Worm (Caenorhabditis elegans): ENCODE measurements around the gene Y116A8B.4.

The Y116A8B.4 gene

DNA sequence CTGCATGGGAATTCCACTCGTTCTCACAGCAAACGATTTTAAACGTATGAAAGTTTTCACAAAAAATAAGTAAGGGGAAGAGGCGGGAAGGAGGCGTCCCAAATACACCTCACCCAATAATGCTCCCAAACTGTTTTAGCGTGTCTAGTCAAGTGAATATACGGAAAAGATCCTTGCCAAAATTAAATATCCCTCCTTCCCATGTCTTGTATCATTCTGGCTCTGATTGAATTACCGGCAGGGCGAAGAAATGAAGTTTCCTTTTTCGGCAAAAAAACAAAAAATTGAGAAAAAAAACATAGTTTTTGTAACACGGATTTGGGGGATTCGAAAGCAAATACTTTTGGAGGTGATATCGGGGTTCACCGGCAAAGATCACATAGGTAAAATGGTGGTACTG, 15.4 kb downstream of the Y116A8B.4 start:
- no peak for TF ChIP-seq tbx-37 (GFP tag; conservative IDR thresholded peaks at IDR 0.05)

ce11 chrIV:17245200-17245599, 21.6 kb downstream of the Y116A8B.4 start, which contains the start of gene ZK550.2:
ZK550.2 (plus strand) TSS chrIV:17245584.
- TF ChIP-seq tbx-11 (GFP tag; IDR thresholded peaks at IDR 0.05), result no peak
- no peak for TF ChIP-seq aly-1 (tag; optimal IDR thresholded peaks at IDR 0.05)
- no peak for TF ChIP-seq ets-7 (tag; optimal IDR thresholded peaks at IDR 0.05)
- TF ChIP-seq tra-4 (tag; optimal IDR thresholded peaks at IDR 0.05), result no peak

ce11 chrIV:17247184-17247583, 23.6 kb downstream of the Y116A8B.4 start:
- TF ChIP-seq pes-1 (GFP tag; IDR thresholded peaks at IDR 0.05) (no peak), tra-4 (tag; optimal IDR thresholded peaks at IDR 0.05) (no peak), ets-7 (tag; optimal IDR thresholded peaks at IDR 0.05) (no peak), F13C5.2 (tag; optimal IDR thresholded peaks at IDR 0.05) (no peak), B0310.2 (tag; optimal IDR thresholded peaks at IDR 0.05) (no peak), aly-1 (tag; optimal IDR thresholded peaks at IDR 0.05) (no peak), ceh-13 (GFP tag; optimal IDR thresholded peaks at IDR 0.05) (no peak), scrt-1 (GFP tag; IDR thresholded peaks at IDR 0.05) (no peak), tbx-37 (GFP tag; conservative IDR thresholded peaks at IDR 0.05) (no peak), hmg-4 (GFP tag; optimal IDR thresholded peaks at IDR 0.05) (no peak), flt-1 (GFP tag; IDR thresholded peaks at IDR 0.05) (no peak)

ce11 chrIV:17248538-17248937, 25.0 kb downstream of the Y116A8B.4 start:
- no peak for TF ChIP-seq ceh-36 (tag; optimal IDR thresholded peaks at IDR 0.05)
- TF ChIP-seq F13C5.2 (tag; optimal IDR thresholded peaks at IDR 0.05), result no peak
- TF ChIP-seq hnd-1 (tag; optimal IDR thresholded peaks at IDR 0.05), result no peak
- no peak for TF ChIP-seq ceh-13 (GFP tag; optimal IDR thresholded peaks at IDR 0.05)
- TF ChIP-seq B0310.2 (tag; optimal IDR thresholded peaks at IDR 0.05), result no peak
- no peak for TF ChIP-seq tbx-11 (GFP tag; IDR thresholded peaks at IDR 0.05)
- no peak for TF ChIP-seq pes-1 (GFP tag; IDR thresholded peaks at IDR 0.05)
- no peak for TF ChIP-seq ama-1 (optimal IDR thresholded peaks at IDR 0.05)
- TF ChIP-seq hmg-4 (GFP tag; optimal IDR thresholded peaks at IDR 0.05), result no peak
- TF ChIP-seq aly-1 (tag; optimal IDR thresholded peaks at IDR 0.05), result no peak

- TF ChIP-seq hmbx-1 (tag; optimal IDR thresholded peaks at IDR 0.05) (no peak), ceh-36 (tag; optimal IDR thresholded peaks at IDR 0.05) (peak; percentile 5), tbx-37 (GFP tag; conservative IDR thresholded peaks at IDR 0.05) (peak; percentile 50; the same call in 1 of the 2 replicates), tra-4 (tag; optimal IDR thresholded peaks at IDR 0.05) (no peak), sea-1 (GFP tag; conservative IDR thresholded peaks at IDR 0.05) (no peak), tbx-11 (GFP tag; IDR thresholded peaks at IDR 0.05) (no peak), ama-1 (optimal IDR thresholded peaks at IDR 0.05) (no peak), flt-1 (GFP tag; IDR thresholded peaks at IDR 0.05) (0 out of 2 replicates have a peak, but pooled peaks have one; percentile 36), F13C5.2 (tag; optimal IDR thresholded peaks at IDR 0.05) (peak; percentile 92), aly-1 (tag; optimal IDR thresholded peaks at IDR 0.05) (no peak), hnd-1 (tag; optimal IDR thresholded peaks at IDR 0.05) (peak; percentile 22), hmg-4 (GFP tag; optimal IDR thresholded peaks at IDR 0.05) (peak; percentile 89), pes-1 (GFP tag; IDR thresholded peaks at IDR 0.05) (peak; percentile 72), ets-7 (tag; optimal IDR thresholded peaks at IDR 0.05) (no peak), scrt-1 (GFP tag; IDR thresholded peaks at IDR 0.05) (0 out of 2 replicates have a peak, but pooled peaks have one; percentile 31)
These were observed 26.2 kb downstream of the Y116A8B.4 start, which contains the start of gene eelo-2 for ce11 chrIV:17249691-17250181. eelo-2 (plus strand) TSS chrIV:17250131.

ce11 chrIV:17253435-17253834, 29.9 kb downstream of the Y116A8B.4 start:
- TF ChIP-seq ceh-13 (GFP tag; optimal IDR thresholded peaks at IDR 0.05) (no peak), sea-1 (GFP tag; conservative IDR thresholded peaks at IDR 0.05) (no peak), ceh-36 (tag; optimal IDR thresholded peaks at IDR 0.05) (no peak), hmbx-1 (tag; optimal IDR thresholded peaks at IDR 0.05) (no peak), ets-7 (tag; optimal IDR thresholded peaks at IDR 0.05) (no peak), tra-4 (tag; optimal IDR thresholded peaks at IDR 0.05) (no peak), flt-1 (GFP tag; IDR thresholded peaks at IDR 0.05) (no peak), B0310.2 (tag; optimal IDR thresholded peaks at IDR 0.05) (no peak), pes-1 (GFP tag; IDR thresholded peaks at IDR 0.05) (no peak), hmg-4 (GFP tag; optimal IDR thresholded peaks at IDR 0.05) (no peak), aly-1 (tag; optimal IDR thresholded peaks at IDR 0.05) (no peak), tbx-37 (GFP tag; conservative IDR thresholded peaks at IDR 0.05) (no peak), F13C5.2 (tag; optimal IDR thresholded peaks at IDR 0.05) (no peak), hnd-1 (tag; optimal IDR thresholded peaks at IDR 0.05) (no peak)

DNA sequence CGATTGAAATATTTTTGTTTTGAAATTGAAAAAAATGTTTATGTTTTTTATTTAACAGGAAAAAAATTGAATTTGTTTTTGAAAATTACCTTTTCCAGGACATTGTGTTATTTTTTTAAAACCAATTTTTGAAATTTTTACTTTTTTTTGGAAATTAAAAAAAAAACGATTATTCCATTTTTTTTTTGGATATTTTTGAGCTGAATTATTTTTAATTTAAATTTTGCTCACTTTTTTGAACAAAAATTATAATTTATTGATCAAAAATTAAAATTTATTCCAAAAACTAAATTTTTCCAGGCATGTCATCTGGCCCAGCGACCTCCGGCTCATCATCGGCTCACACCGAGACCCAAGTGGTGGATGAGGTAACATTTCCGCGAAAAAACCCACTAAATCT, 31.4 kb downstream of the Y116A8B.4 start, which contains the start of gene gtf-2E1:
Gene gtf-2E1, plus strand, starts transcription at position 301 of the 400 bp plus-strand sequence.
- TF ChIP-seq ets-7 (tag; optimal IDR thresholded peaks at IDR 0.05) (no peak), flt-1 (GFP tag; IDR thresholded peaks at IDR 0.05) (no peak), pes-1 (GFP tag; IDR thresholded peaks at IDR 0.05) (no peak), tra-4 (tag; optimal IDR thresholded peaks at IDR 0.05) (no peak), B0310.2 (tag; optimal IDR thresholded peaks at IDR 0.05) (no peak), hmg-4 (GFP tag; optimal IDR thresholded peaks at IDR 0.05) (no peak), ceh-36 (tag; optimal IDR thresholded peaks at IDR 0.05) (no peak), tbx-37 (GFP tag; conservative IDR thresholded peaks at IDR 0.05) (no peak), F13C5.2 (tag; optimal IDR thresholded peaks at IDR 0.05) (no peak), sea-1 (GFP tag; conservative IDR thresholded peaks at IDR 0.05) (no peak), aly-1 (tag; optimal IDR thresholded peaks at IDR 0.05) (no peak)

DNA sequence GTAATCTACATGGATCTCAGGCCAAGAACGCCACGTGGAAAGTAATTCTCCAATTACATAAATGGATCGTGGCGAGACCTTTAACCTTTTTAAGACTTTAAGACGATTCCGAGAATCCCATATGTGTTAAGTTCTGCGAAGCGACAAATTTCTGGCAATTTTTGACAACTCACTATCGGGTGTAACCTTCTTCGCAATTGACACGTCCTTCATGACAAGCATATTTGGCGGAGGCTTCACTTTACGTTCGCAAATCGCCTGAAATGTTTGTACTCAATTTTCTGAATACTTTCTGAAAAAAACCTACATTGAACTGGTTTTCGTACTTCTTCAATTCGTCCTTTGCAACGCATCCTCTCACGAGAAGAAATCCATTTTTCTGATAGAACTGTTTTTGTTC, 35.2 kb downstream of the Y116A8B.4 start:
- no peak for TF ChIP-seq scrt-1 (GFP tag; IDR thresholded peaks at IDR 0.05)
